Worm (Caenorhabditis elegans) whole organism, mixed stage, embryonic: ENCODE results near the gene cyn-3.

Experiments used
- blmp-1 ChIP-seq: fragments of 150-350 bp; optimal IDR thresholded peaks from 2 replicates; lab custom pipeline; 2014; ENCODE audit warnings: missing biosample characterization, missing genetic modification characterization
- elt-1 ChIP-seq: sonication (generic microtip); optimal IDR thresholded peaks from 2 replicates; lab custom pipeline; 2017; ENCODE audit warnings: missing genetic modification characterization, mild to moderate bottlenecking, missing compliant biosample characterization, antibody characterized with exemption, moderate library complexity, borderline replicate concordance; ENCODE audit not compliant: insufficient read depth
- flh-1 ChIP-seq: fragments of 200-800 bp; sonication (Bioruptor generic); optimal IDR thresholded peaks from 2 replicates; lab custom pipeline; 2018; ENCODE audit warnings: mild to moderate bottlenecking, missing genetic modification characterization, moderate library complexity, missing compliant biosample characterization
- lin-32 ChIP-seq: fragments of 200-800 bp; sonication (Bioruptor generic); optimal IDR thresholded peaks from 2 replicates; lab custom pipeline; 2018; ENCODE audit warnings: mild to moderate bottlenecking, missing genetic modification characterization, missing compliant biosample characterization
- sptf-1 ChIP-seq: sonication (generic microtip); optimal IDR thresholded peaks from 2 replicates; lab custom pipeline; 2017; ENCODE audit warnings: mild to moderate bottlenecking, missing genetic modification characterization, moderate library complexity, missing compliant biosample characterization

ce11 chrV:15179757-15180156, 10.0 kb upstream of the cyn-3 start, which contains the start of gene T09F5.10:
- TF ChIP-seq elt-1 (no peak), sptf-1 (tag; lab: Kevin White, UChicago) (no peak), lin-32 (GFP tag; lab: Kevin White, UChicago) (no peak), blmp-1 (tag; lab: Kevin White, UChicago) (no peak), flh-1 (no peak)
